Worm (Caenorhabditis elegans): Measurements from ENCODE around the gene prp-38.
A peak's percentile ranks its signal among the peaks of the same experiment; 100 is the strongest.

The prp-38 gene

DNA sequence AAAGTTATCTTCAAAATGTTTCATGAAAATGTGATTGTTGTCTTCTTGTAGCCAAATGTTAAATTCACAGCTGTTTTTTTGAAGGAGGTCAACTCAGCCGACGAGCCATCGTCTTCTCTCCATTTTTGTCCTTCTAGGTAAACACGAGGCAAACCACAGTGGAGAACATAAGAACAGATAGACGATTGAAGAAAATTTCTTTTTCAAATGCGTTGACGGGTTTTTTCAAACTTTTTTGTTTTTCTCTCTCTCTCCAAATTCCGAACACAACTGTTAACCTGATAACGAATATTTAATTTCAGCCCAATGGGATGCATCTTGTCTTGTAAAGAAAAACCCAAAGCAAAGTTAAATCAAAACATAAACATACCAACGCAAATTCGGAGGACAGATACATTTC, 10.3 kb downstream of the prp-38 start, which contains the start of gene D1054.19:
TSS of gene D1054.19 (plus strand) at position 301 of the 400 bp plus-strand sequence.
- no peak for TF ChIP-seq nhr-11 (tag; optimal IDR thresholded peaks at IDR 0.05)
- no peak for TF ChIP-seq sea-2 (GFP tag; optimal IDR thresholded peaks at IDR 0.05)

DNA sequence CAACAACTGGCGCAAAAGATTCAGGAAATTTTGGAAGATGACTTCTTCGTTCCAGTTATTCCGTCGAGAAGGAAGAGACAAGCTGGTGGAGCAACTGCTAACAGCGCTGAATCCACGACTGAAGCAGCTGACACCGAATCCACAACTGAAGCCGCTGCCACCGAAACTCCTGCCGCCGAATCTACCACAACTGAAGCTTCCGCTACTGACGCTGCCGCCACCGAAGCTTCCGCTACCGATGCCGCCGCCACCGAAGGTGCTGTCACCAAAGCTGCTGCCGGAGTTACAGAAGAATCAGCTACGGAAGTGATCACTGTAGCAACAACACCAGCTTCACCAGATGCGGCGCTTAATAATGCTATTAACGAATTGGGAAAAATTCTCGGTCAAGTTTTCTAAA, 11.4 kb downstream of the prp-38 start:
- TF ChIP-seq nhr-25 (tag; optimal IDR thresholded peaks at IDR 0.05) (no peak), ama-1 (optimal IDR thresholded peaks at IDR 0.05) (no peak), sea-2 (GFP tag; optimal IDR thresholded peaks at IDR 0.05) (no peak), ceh-16 (tag; optimal IDR thresholded peaks at IDR 0.05) (no peak), unc-39 (tag; optimal IDR thresholded peaks at IDR 0.05) (no peak), unc-62 (GFP tag; optimal IDR thresholded peaks at IDR 0.05) (no peak), eor-1 (tag; optimal IDR thresholded peaks at IDR 0.05) (no peak), egl-5 (tag; optimal IDR thresholded peaks at IDR 0.05) (no peak), nhr-11 (tag; optimal IDR thresholded peaks at IDR 0.05) (no peak), elt-2 (tag; optimal IDR thresholded peaks at IDR 0.05) (no peak)

DNA sequence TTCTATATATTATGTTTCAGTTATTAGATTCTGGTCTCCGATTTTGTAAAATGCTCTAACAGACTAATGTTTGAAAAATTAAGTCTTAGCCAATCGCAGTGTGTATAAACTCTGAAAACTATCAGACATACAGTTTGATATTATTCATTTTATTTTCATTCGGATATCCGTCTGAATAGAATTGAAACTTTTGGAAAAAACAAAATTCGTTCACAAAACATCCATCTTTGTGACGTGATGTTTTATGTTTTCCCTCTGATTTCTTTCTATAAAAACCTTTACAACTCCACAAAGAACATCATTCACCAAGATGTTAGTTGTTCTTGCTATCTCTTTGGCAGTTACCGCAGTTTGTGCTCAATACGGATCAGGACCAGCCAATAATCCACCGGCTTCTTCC, 12.3 kb downstream of the prp-38 start, which contains the start of gene ule-3:
TSS of gene ule-3 (plus strand) at position 301 of the 400 bp plus-strand sequence.
- no peak for TF ChIP-seq elt-2 (tag; optimal IDR thresholded peaks at IDR 0.05)
- no peak for TF ChIP-seq snpc-4 (tag; optimal IDR thresholded peaks at IDR 0.05)
- TF ChIP-seq egl-5 (tag; optimal IDR thresholded peaks at IDR 0.05), result no peak
- TF ChIP-seq nhr-23 (tag; optimal IDR thresholded peaks at IDR 0.05), result no peak
- no peak for TF ChIP-seq zag-1 (tag; optimal IDR thresholded peaks at IDR 0.05)
- TF ChIP-seq mdl-1 (tag; optimal IDR thresholded peaks at IDR 0.05), result no peak
- no peak for TF ChIP-seq daf-12 (tag; optimal IDR thresholded peaks at IDR 0.05)
- TF ChIP-seq ceh-28 (tag; optimal IDR thresholded peaks at IDR 0.05), result no peak
- TF ChIP-seq nfya-1 (tag; optimal IDR thresholded peaks at IDR 0.05; ENCODE audit: insufficient read depth), result no peak
- TF ChIP-seq lin-39 (tag; optimal IDR thresholded peaks at IDR 0.05), result no peak
- no peak for TF ChIP-seq lin-15B (tag; optimal IDR thresholded peaks at IDR 0.05)
- TF ChIP-seq nhr-77 (tag; optimal IDR thresholded peaks at IDR 0.05), result no peak
- no peak for TF ChIP-seq mml-1 (tag; optimal IDR thresholded peaks at IDR 0.05)
- TF ChIP-seq nhr-25 (tag; optimal IDR thresholded peaks at IDR 0.05), result no peak

DNA sequence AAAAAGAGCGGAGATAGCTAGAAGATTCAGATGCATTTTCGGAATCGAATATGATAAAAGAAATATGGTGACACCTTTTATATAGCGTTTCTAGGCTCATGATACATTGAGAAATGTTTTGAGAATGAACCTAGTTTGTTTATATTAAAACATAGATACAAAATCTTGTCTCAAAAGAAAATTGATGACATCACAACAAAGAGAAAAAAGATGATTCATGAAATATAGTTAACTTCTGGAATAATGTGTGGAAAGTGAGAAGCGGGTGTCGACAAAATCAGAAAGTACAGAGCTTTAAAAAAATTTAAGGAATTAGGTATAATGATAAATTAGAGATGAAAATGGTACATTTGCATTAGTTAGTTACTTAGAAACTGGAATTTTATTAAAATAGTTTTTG, 13.1 kb downstream of the prp-38 start, which contains the start of gene D1054.10:
TSS of gene D1054.10 (minus strand) at position 101 of the 400 bp plus-strand sequence.
- no peak for TF ChIP-seq ama-1 (optimal IDR thresholded peaks at IDR 0.05)
- no peak for TF ChIP-seq sea-2 (GFP tag; optimal IDR thresholded peaks at IDR 0.05)
- no peak for TF ChIP-seq lsy-12 (tag; optimal IDR thresholded peaks at IDR 0.05)

DNA sequence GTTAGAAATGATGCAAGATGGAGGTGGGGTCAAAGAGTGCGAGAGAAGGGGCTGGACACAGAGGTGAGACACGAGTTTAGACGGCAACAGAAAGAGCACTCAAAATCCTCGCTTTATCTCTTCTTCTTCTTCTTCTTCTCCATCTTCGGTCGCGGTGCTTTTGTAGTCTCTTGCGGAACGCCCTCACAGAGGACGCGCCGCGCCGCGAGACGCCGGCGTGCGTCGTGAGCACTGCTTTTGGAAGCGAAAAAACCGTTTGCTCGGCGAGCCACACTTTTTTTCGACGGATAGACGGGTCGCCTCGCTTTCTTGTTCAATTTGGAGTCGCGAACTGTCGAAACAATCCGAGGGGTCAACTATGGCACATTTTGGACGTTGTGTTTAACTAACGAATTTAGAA, 14.9 kb downstream of the prp-38 start, which contains the start of gene D1054.9:
TSS of gene D1054.9 (minus strand) at position 137 of the 400 bp plus-strand sequence.
- TF ChIP-seq mml-1 (tag; optimal IDR thresholded peaks at IDR 0.05) (no peak), nhr-76 (tag; optimal IDR thresholded peaks at IDR 0.05) (no peak)

DNA sequence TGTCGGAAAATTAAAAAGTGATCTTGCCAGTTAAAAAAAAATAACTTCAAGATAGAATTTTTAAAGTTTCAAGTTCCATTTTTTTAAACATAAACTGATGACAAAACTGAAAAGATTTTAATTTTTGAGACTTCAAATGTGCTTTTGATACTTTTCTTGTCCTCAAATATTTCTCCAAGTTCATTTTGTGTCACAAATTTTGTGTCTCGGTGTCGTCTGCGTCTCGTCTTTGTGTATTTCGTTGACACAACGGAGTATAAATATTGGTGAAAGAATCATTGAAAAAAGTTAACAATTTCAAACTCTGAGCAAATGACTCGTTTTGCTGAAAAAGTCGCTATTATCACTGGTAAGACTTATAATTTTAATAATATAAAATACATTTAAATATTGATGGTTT, 21.8 kb downstream of the prp-38 start, which contains the start of gene D1054.8:
TSS of gene D1054.8 (plus strand) at position 301 of the 400 bp plus-strand sequence.
- TF ChIP-seq lin-15B (tag; optimal IDR thresholded peaks at IDR 0.05) (no peak), pha-4 (tag; optimal IDR thresholded peaks at IDR 0.05) (peak; percentile 56), fos-1 (tag; optimal IDR thresholded peaks at IDR 0.05) (no peak), ceh-28 (tag; optimal IDR thresholded peaks at IDR 0.05) (no peak), daf-12 (tag; optimal IDR thresholded peaks at IDR 0.05) (no peak), nhr-12 (tag; optimal IDR thresholded peaks at IDR 0.05) (no peak)

DNA sequence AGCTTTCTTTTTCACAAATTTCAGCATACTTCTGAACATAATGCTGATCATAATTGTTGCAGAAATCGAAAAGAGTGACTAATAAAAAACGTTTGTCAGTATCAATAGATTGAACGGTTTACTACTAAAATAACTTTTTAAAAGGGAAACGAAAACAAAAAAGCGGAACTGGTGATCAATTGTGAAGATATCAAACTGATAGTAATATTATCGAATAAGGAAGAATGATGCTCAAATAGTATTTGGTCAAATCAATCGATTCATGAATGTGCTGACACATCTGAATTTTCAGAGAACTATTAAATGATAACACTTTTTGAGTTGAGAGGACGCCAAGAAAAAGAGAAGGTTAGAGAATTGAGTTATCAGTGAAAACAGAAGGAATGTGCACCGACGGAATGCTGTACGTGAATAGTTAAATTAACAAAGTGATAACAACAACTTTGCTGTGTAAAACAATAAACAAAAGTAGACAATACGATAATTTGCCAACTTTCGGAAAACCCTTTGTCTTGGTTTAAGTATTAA, 29.2 kb downstream of the prp-38 start, which contains the start of gene D1054.5:
TSS of gene D1054.5 (minus strand) at position 51 of the 528 bp plus-strand sequence.
- TF ChIP-seq tbx-2 (tag; optimal IDR thresholded peaks at IDR 0.05) (no peak), pha-4 (tag; optimal IDR thresholded peaks at IDR 0.05) (peak; percentile 46), jun-1 (tag; optimal IDR thresholded peaks at IDR 0.05) (peak; percentile 80), eor-1 (tag; optimal IDR thresholded peaks at IDR 0.05) (no peak), ztf-11 (tag; optimal IDR thresholded peaks at IDR 0.05) (no peak), elt-1 (tag; optimal IDR thresholded peaks at IDR 0.05) (no peak), elt-2 (tag; optimal IDR thresholded peaks at IDR 0.05) (peak; percentile 94), ceh-28 (tag; optimal IDR thresholded peaks at IDR 0.05) (peak; percentile 64), pqm-1 (tag; optimal IDR thresholded peaks at IDR 0.05) (peak; percentile 91)
